ENCODE assay signal across 1 worm cellular context in the genomic region with DNA sequence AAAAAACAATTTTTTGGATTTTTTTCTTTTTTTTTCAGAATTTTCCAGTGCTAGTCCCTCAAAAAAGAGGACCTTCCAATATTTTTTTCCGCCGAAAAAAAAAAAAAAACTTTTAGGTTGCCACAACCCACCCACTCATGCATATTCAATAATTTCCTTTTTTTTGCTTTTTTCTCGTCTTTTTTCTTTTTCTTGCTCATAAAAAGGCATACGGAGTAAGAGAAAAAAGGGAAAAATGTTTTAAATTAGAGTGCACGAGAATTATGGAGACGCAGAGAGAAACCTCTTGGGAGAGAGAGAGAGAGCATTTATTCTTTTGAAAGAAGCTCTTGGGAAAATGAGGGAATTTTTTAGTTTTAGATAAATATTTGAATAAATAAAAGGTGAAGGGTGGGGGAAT.
TF ChIP-seq lines count a peak whose summit lies in the region.

No protein-coding gene starts in this region.

TF ChIP-seq in whole organism, L1 larva, 84 proteins besides CTCF, POLR2A, EP300 and RAD21 (continued from another document):
- TF ChIP-seq nhr-71 (tag; optimal IDR thresholded peaks at IDR 0.05; lab: Kevin White, UChicago) (peak; percentile 26), egl-27 (tag; optimal IDR thresholded peaks at IDR 0.05; lab: Kevin White, UChicago) (no peak), lin-35 (GFP tag; optimal IDR thresholded peaks at IDR 0.05; lab: Kevin White, UChicago) (no peak), snu-23 (GFP tag; optimal IDR thresholded peaks at IDR 0.05; lab: Kevin White, UChicago) (no peak), lsy-2 (tag; optimal IDR thresholded peaks at IDR 0.05; lab: Kevin White, UChicago) (peak in 1 of 2 experiments; percentile 1), dsc-1 (tag; optimal IDR thresholded peaks at IDR 0.05; lab: Kevin White, UChicago) (no peak), lin-39 (tag; optimal IDR thresholded peaks at IDR 0.05; lab: Kevin White, UChicago) (no peak), unc-30 (tag; optimal IDR thresholded peaks at IDR 0.05; lab: Kevin White, UChicago) (no peak), skn-1 (tag; optimal IDR thresholded peaks at IDR 0.05; lab: Kevin White, UChicago) (no peak), fkh-8 (tag; optimal IDR thresholded peaks at IDR 0.05; lab: Kevin White, UChicago) (no peak), snpc-4 (tag; optimal IDR thresholded peaks at IDR 0.05; lab: Kevin White, UChicago) (no peak), efl-1 (optimal IDR thresholded peaks at IDR 0.05; lab: Kevin White, UChicago) (peak; percentile 3 to 10), efl-1 (GFP tag; optimal IDR thresholded peaks at IDR 0.05 in 1 of 2; lab: Kevin White, UChicago) (no peak), nhr-12 (tag; optimal IDR thresholded peaks at IDR 0.05; lab: Kevin White, UChicago) (no peak), ceh-63 (GFP tag; optimal IDR thresholded peaks at IDR 0.05; lab: Kevin White, UChicago) (no peak), hlh-17 (GFP tag; optimal IDR thresholded peaks at IDR 0.05; lab: Kevin White, UChicago; ENCODE audit: borderline replicate concordance) (no peak), ama-1 (optimal IDR thresholded peaks at IDR 0.05; lab: Kevin White, UChicago) (no peak), nhr-11 (tag; optimal IDR thresholded peaks at IDR 0.05; lab: Kevin White, UChicago) (no peak), C16A3.4 (tag; optimal IDR thresholded peaks at IDR 0.05; lab: Kevin White, UChicago) (no peak), tbx-2 (tag; optimal IDR thresholded peaks at IDR 0.05; lab: Kevin White, UChicago) (no peak), ceh-90 (tag; optimal IDR thresholded peaks at IDR 0.05; lab: Kevin White, UChicago) (no peak), elt-3 (tag; optimal IDR thresholded peaks at IDR 0.05; lab: Kevin White, UChicago) (no peak), C04F5.9 (tag; optimal IDR thresholded peaks at IDR 0.05; lab: Kevin White, UChicago) (no peak), zag-1 (tag; optimal IDR thresholded peaks at IDR 0.05; lab: Kevin White, UChicago) (no peak)
